Fruit fly (Drosophila melanogaster) whole organism, embryonic: ENCODE measurements around the gene Tg.

ENCODE experiments used
- CG10543 ChIP-seq: fragments of 200-800 bp; sonication (Bioruptor generic); optimal IDR thresholded peaks from 3 replicates; lab custom pipeline; 2017; ENCODE audit warnings: missing biosample characterization, mild to moderate bottlenecking, missing genetic modification characterization, moderate library complexity
- CG10959 ChIP-seq: fragments of 200-800 bp; sonication (Bioruptor generic); IDR thresholded peaks from 2 replicates; pipeline ENCODE4 v1.3.6; 2022; ENCODE audit warnings: missing biosample characterization, missing genetic modification characterization
- CG11247 ChIP-seq: fragments of 200-800 bp; sonication (Bioruptor generic); IDR thresholded peaks from 2 replicates; pipeline ENCODE4 v1.3.6; 2022; ENCODE audit warnings: missing biosample characterization, missing genetic modification characterization
- CG12942 ChIP-seq: fragments of 200-800 bp; sonication (Bioruptor generic); optimal IDR thresholded peaks from 3 replicates; lab custom pipeline; 2016; ENCODE audit warnings: missing biosample characterization, missing genetic modification characterization
- CG15601 ChIP-seq: fragments of 200-800 bp; sonication (Bioruptor generic); optimal IDR thresholded peaks from 3 replicates; lab custom pipeline; 2019; ENCODE audit warnings: missing biosample characterization, mild to moderate bottlenecking, missing genetic modification characterization, moderate library complexity
- CG16779 ChIP-seq: fragments of 200-800 bp; sonication (Bioruptor generic); IDR thresholded peaks from 2 replicates; pipeline ENCODE4 v1.3.6; 2022; ENCODE audit warnings: missing biosample characterization, missing genetic modification characterization
- CG17568 ChIP-seq: fragments of 200-800 bp; sonication (Bioruptor generic); optimal IDR thresholded peaks from 2 replicates; lab custom pipeline; 2018; ENCODE audit warnings: missing biosample characterization, mild to moderate bottlenecking, missing genetic modification characterization, moderate library complexity
- CG17802 ChIP-seq: fragments of 200-800 bp; sonication (Bioruptor generic); optimal IDR thresholded peaks from 2 replicates; lab custom pipeline; 2018; ENCODE audit warnings: missing biosample characterization, mild to moderate bottlenecking, missing genetic modification characterization, moderate library complexity
- CG1832 ChIP-seq: fragments of 200-800 bp; sonication (Bioruptor generic); optimal IDR thresholded peaks from 2 replicates; lab custom pipeline; 2017; ENCODE audit warnings: missing biosample characterization, mild to moderate bottlenecking, missing genetic modification characterization, inconsistent platforms
- CG2875 ChIP-seq: fragments of 200-800 bp; sonication (Bioruptor generic); optimal IDR thresholded peaks from 2 replicates; lab custom pipeline; 2017; ENCODE audit warnings: missing biosample characterization, mild to moderate bottlenecking, missing genetic modification characterization, missing genetic modification reagents
- CG34224 ChIP-seq: fragments of 200-800 bp; sonication (Bioruptor generic); IDR thresholded peaks from 3 replicates; pipeline ENCODE4 v1.3.6; 2022; ENCODE audit warnings: missing biosample characterization, missing genetic modification characterization; ENCODE audit not compliant: partially characterized antibody
- CG42726 ChIP-seq: fragments of 200-800 bp; sonication (Bioruptor generic); IDR thresholded peaks from 2 replicates; pipeline ENCODE4 v1.3.6; 2022; ENCODE audit warnings: missing biosample characterization, missing genetic modification characterization; ENCODE audit not compliant: partially characterized antibody
- CG6254 ChIP-seq: fragments of 200-800 bp; sonication (Bioruptor generic); optimal IDR thresholded peaks from 3 replicates; lab custom pipeline; 2017; ENCODE audit warnings: mild to moderate bottlenecking, missing biosample characterization, missing genetic modification reagents, missing genetic modification characterization
- CG7745 ChIP-seq: fragments of 200-800 bp; sonication (Bioruptor generic); optimal IDR thresholded peaks from 2 replicates; lab custom pipeline; 2018; ENCODE audit warnings: missing biosample characterization, mild to moderate bottlenecking, missing genetic modification characterization, moderate library complexity
- CHES-1-like ChIP-seq: fragments of 200-800 bp; sonication (Bioruptor generic); optimal IDR thresholded peaks from 2 replicates; lab custom pipeline; 2016; ENCODE audit warnings: missing biosample characterization, missing genetic modification characterization
- Dp ChIP-seq: fragments of 200-800 bp; sonication (Bioruptor generic); optimal IDR thresholded peaks from 2 replicates; lab custom pipeline; 2018; ENCODE audit warnings: missing biosample characterization, mild to moderate bottlenecking, missing genetic modification characterization, moderate library complexity
- E2f1 ChIP-seq: fragments of 200-800 bp; sonication (Bioruptor generic); IDR thresholded peaks from 2 replicates; pipeline ENCODE4 v1.3.6; 2022; ENCODE audit warnings: missing biosample characterization, missing genetic modification characterization
- Fer1 ChIP-seq: fragments of 200-800 bp; sonication (Bioruptor generic); optimal IDR thresholded peaks from 2 replicates; lab custom pipeline; 2017; ENCODE audit warnings: missing biosample characterization, mild to moderate bottlenecking, missing genetic modification characterization
- Fer3 ChIP-seq: fragments of 200-800 bp; sonication (Bioruptor generic); optimal IDR thresholded peaks from 2 replicates; lab custom pipeline; 2018; ENCODE audit warnings: missing biosample characterization, mild to moderate bottlenecking, missing genetic modification characterization, moderate library complexity
- HLHmδ ChIP-seq: fragments of 200-800 bp; sonication (Bioruptor generic); optimal IDR thresholded peaks from 2 replicates; lab custom pipeline; 2018; ENCODE audit warnings: missing biosample characterization, mild to moderate bottlenecking, missing genetic modification characterization, moderate library complexity
- Lhr ChIP-seq: fragments of 200-800 bp; sonication (Bioruptor generic); optimal IDR thresholded peaks from 3 replicates; lab custom pipeline; 2017; ENCODE audit warnings: mild to moderate bottlenecking, missing biosample characterization, missing genetic modification reagents, missing genetic modification characterization
- MBD-R2 ChIP-seq: fragments of 200-800 bp; sonication (Bioruptor generic); IDR thresholded peaks from 2 replicates; pipeline ENCODE4 v1.3.6; 2022; ENCODE audit warnings: missing biosample characterization, missing genetic modification characterization
- NC2α ChIP-seq: fragments of 200-800 bp; sonication (Bioruptor generic); optimal IDR thresholded peaks from 2 replicates; lab custom pipeline; 2016; ENCODE audit warnings: missing biosample characterization, missing genetic modification characterization
- NC2β ChIP-seq: fragments of 200-800 bp; sonication (Bioruptor generic); optimal IDR thresholded peaks from 2 replicates; lab custom pipeline; 2016; ENCODE audit warnings: missing biosample characterization, missing genetic modification characterization
- NFAT ChIP-seq: fragments of 200-800 bp; sonication (Bioruptor generic); IDR thresholded peaks from 2 replicates; pipeline ENCODE4 v1.3.6; 2022; ENCODE audit warnings: missing biosample characterization, missing genetic modification characterization
- Oli ChIP-seq: fragments of 200-800 bp; sonication (Bioruptor generic); optimal IDR thresholded peaks from 2 replicates; lab custom pipeline; 2018; ENCODE audit warnings: missing biosample characterization, mild to moderate bottlenecking, missing genetic modification characterization, moderate library complexity
- Pdp1 ChIP-seq, 2 experiments: fragments of 200-800 bp; sonication (Bioruptor generic); optimal IDR thresholded peaks; 3 replicates each; lab custom pipeline; 2016; ENCODE audit warnings: missing biosample characterization in 2 of 2, missing genetic modification characterization in 2 of 2, mild to moderate bottlenecking in 1 of 2, moderate library complexity in 1 of 2
- Stat92E ChIP-seq, 3 experiments: fragments of >200 bp in 2 of 3; fragments of 200-800 bp in 1 of 3; sonication (Bioruptor generic) in 1 of 3; optimal IDR thresholded peaks; 2 replicates each; lab custom pipeline; 2017 to 2019; ENCODE audit warnings: missing biosample characterization in 3 of 3, missing genetic modification characterization in 3 of 3, mild to moderate bottlenecking in 1 of 3, moderate library complexity in 1 of 3
- Tbp ChIP-seq: fragments of >200 bp; optimal IDR thresholded peaks from 2 replicates; lab custom pipeline; 2018; ENCODE audit warnings: missing biosample characterization, missing genetic modification characterization
- Vsx1 ChIP-seq: fragments of 200-800 bp; sonication (Bioruptor generic); optimal IDR thresholded peaks from 2 replicates; lab custom pipeline; 2017; ENCODE audit warnings: missing biosample characterization, mild to moderate bottlenecking, missing genetic modification characterization, missing genetic modification reagents
- ase ChIP-seq: fragments of 200-800 bp; sonication (Bioruptor generic); IDR thresholded peaks from 3 replicates; pipeline ENCODE4 v1.3.6; 2022; ENCODE audit warnings: missing biosample characterization, missing genetic modification characterization
- bab2 ChIP-seq: fragments of 200-800 bp; sonication (Bioruptor generic); optimal IDR thresholded peaks from 2 replicates; lab custom pipeline; 2016; ENCODE audit warnings: missing biosample characterization, missing genetic modification characterization
- bbx ChIP-seq: fragments of 200-800 bp; sonication (Bioruptor generic); IDR thresholded peaks from 2 replicates; pipeline ENCODE4 v1.3.6; 2022; ENCODE audit warnings: missing biosample characterization, missing genetic modification characterization; ENCODE audit not compliant: partially characterized antibody
- danr ChIP-seq: fragments of 200-800 bp; sonication (Bioruptor generic); IDR thresholded peaks from 2 replicates; pipeline ENCODE4 v1.3.6; 2022; ENCODE audit warnings: missing biosample characterization, missing genetic modification characterization
- ems ChIP-seq: fragments of 200-800 bp; sonication (Bioruptor generic); optimal IDR thresholded peaks from 3 replicates; lab custom pipeline; 2016; ENCODE audit warnings: missing biosample characterization, missing genetic modification characterization
- gcm2 ChIP-seq: fragments of 200-800 bp; sonication (Bioruptor generic); optimal IDR thresholded peaks from 2 replicates; lab custom pipeline; 2016; ENCODE audit warnings: missing biosample characterization, missing genetic modification characterization
- jigr1 ChIP-seq: fragments of 200-800 bp; sonication (Bioruptor generic); IDR thresholded peaks from 3 replicates; pipeline ENCODE4 v1.3.6; 2022; ENCODE audit warnings: missing biosample characterization, missing genetic modification characterization
- peb ChIP-seq: fragments of 200-800 bp; sonication (Bioruptor generic); IDR thresholded peaks from 2 replicates; pipeline ENCODE4 v1.3.6; 2022; ENCODE audit warnings: missing biosample characterization, missing genetic modification characterization
- pum ChIP-seq: fragments of 200-800 bp; sonication (Bioruptor generic); optimal IDR thresholded peaks from 2 replicates; lab custom pipeline; 2016; ENCODE audit warnings: missing biosample characterization, missing genetic modification characterization
- ranshi ChIP-seq: fragments of 200-800 bp; sonication (Bioruptor generic); IDR thresholded peaks from 2 replicates; pipeline ENCODE4 v1.3.6; 2022; ENCODE audit warnings: missing biosample characterization, missing genetic modification characterization
- sd ChIP-seq: fragments of 200-800 bp; sonication (Bioruptor generic); optimal IDR thresholded peaks from 3 replicates; lab custom pipeline; 2018; ENCODE audit warnings: missing biosample characterization, mild to moderate bottlenecking, missing genetic modification characterization, moderate library complexity
- slou ChIP-seq: fragments of 200-800 bp; sonication (Bioruptor generic); optimal IDR thresholded peaks from 3 replicates; lab custom pipeline; 2016; ENCODE audit warnings: missing biosample characterization, missing genetic modification characterization
- sug ChIP-seq: fragments of 200-800 bp; optimal IDR thresholded peaks from 2 replicates; lab custom pipeline; 2019; ENCODE audit warnings: missing biosample characterization, mild to moderate bottlenecking, missing genetic modification characterization, moderate library complexity
- unc-4 ChIP-seq: fragments of 200-800 bp; sonication (Bioruptor generic); IDR thresholded peaks from 2 replicates; pipeline ENCODE4 v1.3.6; 2022; ENCODE audit warnings: missing biosample characterization, missing genetic modification characterization; ENCODE audit not compliant: partially characterized antibody
- usp ChIP-seq: fragments of >200 bp; optimal IDR thresholded peaks from 2 replicates; lab custom pipeline; 2017; ENCODE audit warnings: missing biosample characterization, missing genetic modification characterization
- vnd ChIP-seq: fragments of 200-800 bp; sonication (Bioruptor generic); IDR thresholded peaks from 3 replicates; pipeline ENCODE4 v1.3.6; 2022; ENCODE audit warnings: missing biosample characterization, missing genetic modification characterization; ENCODE audit not compliant: partially characterized antibody
- z ChIP-seq: fragments of 200-800 bp; sonication (Bioruptor generic); IDR thresholded peaks from 3 replicates; pipeline ENCODE4 v1.3.6; 2022; ENCODE audit warnings: missing biosample characterization, missing genetic modification characterization

Tg gene

DNA sequence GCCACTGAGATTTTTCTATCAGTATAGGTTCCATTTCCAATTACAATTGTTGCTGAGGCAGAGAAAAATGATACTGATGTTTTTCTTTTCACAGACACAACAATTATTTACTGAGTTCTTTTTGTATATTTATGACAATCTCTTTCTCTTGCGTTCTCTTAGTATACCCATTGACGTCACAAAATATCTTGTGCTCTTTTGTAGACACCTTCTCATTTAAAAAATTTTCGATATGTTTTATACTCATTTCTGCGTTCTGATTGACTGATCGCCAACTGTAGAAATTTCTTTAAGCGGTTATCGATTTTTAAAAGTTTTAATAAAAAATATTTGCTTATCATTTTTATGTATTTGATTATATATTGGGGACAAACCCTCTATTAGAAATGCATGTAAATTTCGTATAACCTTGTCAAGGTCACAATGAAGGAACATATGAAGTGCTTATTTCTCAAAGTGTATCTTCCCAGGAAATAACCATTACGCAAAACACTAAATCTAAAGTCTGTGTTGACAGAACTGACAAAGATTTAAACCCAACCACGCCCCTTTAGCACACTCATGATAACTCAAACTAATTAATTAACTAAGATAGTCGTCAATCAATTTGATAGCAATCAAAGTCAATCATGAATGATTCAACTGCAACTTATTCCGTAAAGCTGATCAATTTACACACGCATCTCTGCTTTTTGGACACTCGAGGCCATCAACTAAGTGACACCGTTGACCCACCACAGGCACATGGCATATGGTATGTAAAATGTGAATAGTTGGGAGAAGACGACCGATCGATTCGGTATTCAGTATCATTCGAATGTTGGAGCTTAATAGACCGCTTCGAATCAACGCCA is at the start of gene Tg, which contains the start of gene Glyat (continued):
- TF ChIP-seq vnd (0 out of 3 replicates have a peak, but pooled peaks have one; percentile 21), slou (GFP tag; lab: Kevin White, UChicago) (no peak), NFAT (GFP tag; lab: Robert Waterston, UW) (peak; percentile 61), CG10543 (GFP tag; lab: Kevin White, UChicago) (peak; percentile 11), Tbp (no peak), sug (peak; percentile 19), ranshi (GFP tag; lab: Robert Waterston, UW) (peak; percentile 23; the same call in 1 of the 2 replicates), pum (no peak), CG6254 (GFP tag; lab: Kevin White, UChicago) (no peak), usp (no peak), CG2875 (no peak), danr (GFP tag; lab: Robert Waterston, UW) (no peak), Pdp1 (GFP tag; optimal IDR thresholded peaks at IDR 0.05; lab: Kevin White, UChicago) (peak in 1 of 2 experiments; percentile 50), NC2β (no peak), CG12942 (GFP tag; lab: Kevin White, UChicago) (no peak), z (GFP tag; lab: Robert Waterston, UW) (no peak), peb (GFP tag; lab: Robert Waterston, UW) (no peak), NC2α (GFP tag; lab: Kevin White, UChicago) (no peak), CG34224 (GFP tag; lab: Robert Waterston, UW) (peak; percentile 66; the same call in 2 of the 3 replicates), Oli (tag; lab: Kevin White, UChicago) (peak; percentile 4), gcm2 (GFP tag; lab: Kevin White, UChicago) (no peak), Dp (peak; percentile 77), bab2 (GFP tag; lab: Kevin White, UChicago) (no peak), sd (peak; percentile 49), Lhr (GFP tag; lab: Kevin White, UChicago) (no peak), CHES-1-like (GFP tag; lab: Kevin White, UChicago) (no peak), CG17568 (peak; percentile 23), CG15601 (tag; lab: Kevin White, UChicago) (peak; percentile 56), CG11247 (GFP tag; lab: Robert Waterston, UW) (peak; percentile 40; the same call in 1 of the 2 replicates), Stat92E (GFP tag; optimal IDR thresholded peaks at IDR 0.05; lab: Kevin White, UChicago) (peak in 1 of 3 experiments; percentile 32), CG10959 (no peak), ase (no peak), HLHmδ (no peak), CG1832 (no peak), CG17802 (tag; lab: Kevin White, UChicago) (no peak), E2f1 (GFP tag; lab: Robert Waterston, UW) (no peak), Fer1 (GFP tag; lab: Kevin White, UChicago) (peak; percentile 50), Vsx1 (GFP tag; lab: Kevin White, UChicago) (no peak), CG7745 (tag; lab: Kevin White, UChicago) (no peak), bbx (GFP tag; lab: Robert Waterston, UW) (peak; percentile 48; the same call in 1 of the 2 replicates), CG42726 (GFP tag; lab: Robert Waterston, UW) (peak; percentile 10; the same call in 1 of the 2 replicates), ems (GFP tag; lab: Kevin White, UChicago) (no peak), unc-4 (GFP tag; lab: Robert Waterston, UW) (peak; percentile 49; the same call in 1 of the 2 replicates), Fer3 (tag; lab: Kevin White, UChicago) (peak; percentile 31), CG16779 (GFP tag; lab: Robert Waterston, UW) (0 out of 2 replicates have a peak, but pooled peaks have one; percentile 54), jigr1 (no peak), MBD-R2 (GFP tag; lab: Robert Waterston, UW) (0 out of 2 replicates have a peak, but pooled peaks have one; percentile 6)
